Worm (Caenorhabditis elegans) whole organism, late embryonic: ENCODE measurements around the gene Y66C5A.1.

Source experiments
- C08G9.2 ChIP-seq: sonication (generic microtip); optimal IDR thresholded peaks from 2 replicates; lab custom pipeline; 2016; ENCODE audit warnings: mild to moderate bottlenecking, missing genetic modification characterization, moderate library complexity, missing compliant biosample characterization
- ama-1 ChIP-seq: fragments of 150-350 bp; optimal IDR thresholded peaks from 2 replicates; lab custom pipeline; 2014
- ceh-19 ChIP-seq: fragments of 200-800 bp; sonication (Bioruptor generic); optimal IDR thresholded peaks from 2 replicates; lab custom pipeline; 2018; ENCODE audit warnings: mild to moderate bottlenecking, missing genetic modification characterization, missing compliant biosample characterization
- ceh-34 ChIP-seq: sonication (generic microtip); optimal IDR thresholded peaks from 2 replicates; lab custom pipeline; 2016; ENCODE audit warnings: mild to moderate bottlenecking, missing genetic modification characterization, missing compliant biosample characterization
- elt-2 ChIP-seq: sonication (generic microtip); optimal IDR thresholded peaks from 2 replicates; lab custom pipeline; 2016; ENCODE audit warnings: missing genetic modification reagents, missing genetic modification characterization, missing compliant biosample characterization
- ets-4 ChIP-seq: sonication (generic microtip); optimal IDR thresholded peaks from 2 replicates; lab custom pipeline; 2016; ENCODE audit warnings: missing genetic modification characterization, missing compliant biosample characterization
- fax-1 ChIP-seq: sonication (generic microtip); optimal IDR thresholded peaks from 2 replicates; lab custom pipeline; 2016; ENCODE audit warnings: missing genotype, missing genetic modification characterization, missing compliant biosample characterization
- nhr-11 ChIP-seq: fragments of 150-350 bp; optimal IDR thresholded peaks from 2 replicates; lab custom pipeline; 2014; ENCODE audit warnings: missing biosample characterization, missing genetic modification characterization
- pqm-1 ChIP-seq: sonication (generic microtip); optimal IDR thresholded peaks from 2 replicates; lab custom pipeline; 2016; ENCODE audit warnings: missing genetic modification characterization, missing compliant biosample characterization
- rnt-1 ChIP-seq: sonication (generic microtip); optimal IDR thresholded peaks from 2 replicates; lab custom pipeline; 2016; ENCODE audit warnings: missing genetic modification characterization, missing compliant biosample characterization
- sox-4 ChIP-seq: sonication (generic microtip); optimal IDR thresholded peaks from 2 replicates; lab custom pipeline; 2017; ENCODE audit warnings: mild to moderate bottlenecking, missing genetic modification characterization, inconsistent platforms, missing compliant biosample characterization

ce11 chrX:14486503-14486902 is 31.2 kb upstream of the Y66C5A.1 start:
- TF ChIP-seq ceh-34 (tag; lab: Kevin White, UChicago) = no peak
- no peak for TF ChIP-seq ceh-19 (GFP tag; lab: Kevin White, UChicago)
- TF ChIP-seq rnt-1 = no peak
- TF ChIP-seq fax-1 (tag; lab: Kevin White, UChicago) = no peak
- no peak for TF ChIP-seq ama-1 (lab: Kevin White, UChicago)
- no peak for TF ChIP-seq ets-4 (tag; lab: Kevin White, UChicago)
- TF ChIP-seq C08G9.2 (tag; lab: Kevin White, UChicago) = no peak
- peak; percentile 7 for TF ChIP-seq elt-2 (tag; lab: Kevin White, UChicago)
- no peak for TF ChIP-seq nhr-11 (tag; lab: Kevin White, UChicago)
- TF ChIP-seq pqm-1 = no peak
- no peak for TF ChIP-seq sox-4 (tag; lab: Kevin White, UChicago)
